Worm (Caenorhabditis elegans): ENCODE data around the gene clec-208.

DNA sequence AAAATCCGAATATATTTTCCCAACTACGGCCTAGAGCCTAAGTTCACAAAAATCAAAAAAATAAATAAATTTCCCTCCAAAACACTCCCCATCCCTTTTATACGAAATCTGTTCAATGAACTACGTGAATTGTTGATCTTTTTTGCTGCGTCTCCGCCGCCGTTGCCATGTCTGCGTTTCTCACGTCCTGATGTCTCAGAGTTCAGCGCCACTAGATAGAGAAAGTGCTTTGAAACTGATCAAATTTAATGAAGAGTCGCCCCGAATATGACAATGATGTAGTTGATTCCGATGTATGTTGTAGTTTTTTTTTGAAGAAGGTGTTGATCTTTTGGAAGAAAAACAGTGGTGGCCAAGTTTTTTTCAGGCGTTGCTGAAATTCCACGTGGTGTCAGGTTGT, 43.5 kb upstream of the clec-208 start:
- TF ChIP-seq nhr-28 (tag; optimal IDR thresholded peaks at IDR 0.05) (no peak), nhr-237 (tag; optimal IDR thresholded peaks at IDR 0.05) (no peak), lin-32 (GFP tag; optimal IDR thresholded peaks at IDR 0.05) (no peak), ces-1 (GFP tag; optimal IDR thresholded peaks at IDR 0.05) (no peak), lin-13 (tag; optimal IDR thresholded peaks at IDR 0.05) (no peak), lsy-2 (tag; optimal IDR thresholded peaks at IDR 0.05) (no peak)
